Worm (Caenorhabditis elegans): Measurements from ENCODE around the gene R05D8.9.

Gene R05D8.9

DNA sequence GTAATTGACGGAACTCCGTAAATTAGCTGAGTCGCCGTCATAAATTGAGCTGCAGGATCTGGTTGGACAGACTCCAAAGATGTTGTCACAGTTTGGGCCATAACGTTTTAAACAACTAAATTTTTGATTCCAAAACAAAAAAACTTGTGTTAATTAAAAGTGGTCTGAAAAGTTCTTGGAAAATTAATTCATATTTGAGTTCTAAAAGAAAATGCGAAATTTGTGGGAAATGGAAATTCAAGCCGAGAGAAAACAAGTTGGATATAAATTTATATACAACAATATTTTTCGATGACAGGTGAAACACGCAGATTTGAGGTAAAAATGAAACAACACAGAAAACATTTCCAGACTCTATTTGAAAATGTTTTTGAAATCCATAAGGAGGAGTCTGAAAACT is 42.1 kb downstream of the R05D8.9 start, which contains the start of gene srg-59:
srg-59 (minus strand) TSS at position 101 of the 400 bp plus-strand sequence.
- TF ChIP-seq lsy-2 (tag; optimal IDR thresholded peaks at IDR 0.05) = no peak
- TF ChIP-seq aha-1 (tag) = peak; percentile 81

DNA sequence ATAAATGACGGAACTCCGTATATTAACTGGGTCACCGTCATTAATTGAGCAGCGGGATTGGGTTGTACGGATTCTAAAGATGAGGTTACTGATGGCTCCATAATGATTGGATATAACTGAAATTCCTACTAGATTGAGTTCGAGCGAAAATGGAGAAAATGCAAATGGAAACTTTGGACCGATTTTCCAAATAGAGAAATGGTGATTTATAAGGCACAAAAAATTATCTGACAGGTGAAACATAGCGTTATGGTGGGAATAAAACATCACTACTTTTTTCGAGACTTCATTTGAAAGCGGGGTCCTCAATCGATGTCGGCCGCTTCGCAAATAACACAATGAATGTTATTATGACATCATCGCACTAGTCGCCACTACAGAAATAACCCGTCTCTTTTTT is 44.8 kb downstream of the R05D8.9 start, which contains the start of gene srg-60:
srg-60 (minus strand) TSS at position 101 of the 400 bp plus-strand sequence.
- no peak for TF ChIP-seq saeg-2 (GFP tag; IDR thresholded peaks at IDR 0.05)
- TF ChIP-seq aha-1 (tag) = peak; percentile 42

- no peak for TF ChIP-seq egl-27 (tag; optimal IDR thresholded peaks at IDR 0.05)
- no peak for TF ChIP-seq hif-1 (tag; optimal IDR thresholded peaks at IDR 0.05)
- TF ChIP-seq lin-15B (tag; optimal IDR thresholded peaks at IDR 0.05) = no peak
- no peak for TF ChIP-seq cey-2 (tag; optimal IDR thresholded peaks at IDR 0.05; ENCODE audit: borderline replicate concordance, insufficient read depth)
- TF ChIP-seq attf-4 (tag; optimal IDR thresholded peaks at IDR 0.05) = no peak
- TF ChIP-seq lin-13 (GFP tag; optimal IDR thresholded peaks at IDR 0.05) = no peak
- TF ChIP-seq mes-2 (tag; optimal IDR thresholded peaks at IDR 0.05; ENCODE audit: poor library complexity, severe bottlenecking) = no peak
- no peak for TF ChIP-seq lin-38 (GFP tag; IDR thresholded peaks at IDR 0.05)
- TF ChIP-seq hlh-11 (tag; optimal IDR thresholded peaks at IDR 0.05) = no peak
- TF ChIP-seq dmd-9 (GFP tag; IDR thresholded peaks at IDR 0.05) = no peak
- no peak for TF ChIP-seq snpc-1.2 (GFP tag; IDR thresholded peaks at IDR 0.05)
- no peak for TF ChIP-seq F10B5.3 (tag; optimal IDR thresholded peaks at IDR 0.05)
- TF ChIP-seq set-16 (GFP tag; IDR thresholded peaks at IDR 0.05) = no peak
- TF ChIP-seq zfp-3 (GFP tag; conservative IDR thresholded peaks at IDR 0.05) = no peak
- no peak for TF ChIP-seq rbr-2 (tag; optimal IDR thresholded peaks at IDR 0.05)
- no peak for TF ChIP-seq F26F4.8 (GFP tag; conservative IDR thresholded peaks at IDR 0.05)
- no peak for TF ChIP-seq aha-1 (tag)
- no peak for TF ChIP-seq fkh-10 (GFP tag; optimal IDR thresholded peaks at IDR 0.05)
- TF ChIP-seq tag-97 (GFP tag; IDR thresholded peaks at IDR 0.05) = no peak
These were observed 46.6 kb downstream of the R05D8.9 start, which contains the start of gene srt-27 for ce11 chrV:2720763-2721162. Gene srt-27, minus strand, starts transcription at chrV:2720863.

ce11 chrV:2718688-2719185 is 48.6 kb downstream of the R05D8.9 start, which contains the start of gene srt-29:
Gene srt-29, minus strand, starts transcription at chrV:2719135.
- TF ChIP-seq nhr-11 (tag; optimal IDR thresholded peaks at IDR 0.05) (no peak), Y5F2A.4 (GFP tag; optimal IDR thresholded peaks at IDR 0.05) (no peak), mxl-2 (GFP tag; conservative IDR thresholded peaks at IDR 0.05) (0 out of 2 replicates have a peak, but pooled peaks have one; percentile 15), egl-43 (GFP tag; IDR thresholded peaks at IDR 0.05) (peak; percentile 55; the same call in 1 of the 2 replicates), set-16 (GFP tag; IDR thresholded peaks at IDR 0.05) (peak; percentile 93)

DNA sequence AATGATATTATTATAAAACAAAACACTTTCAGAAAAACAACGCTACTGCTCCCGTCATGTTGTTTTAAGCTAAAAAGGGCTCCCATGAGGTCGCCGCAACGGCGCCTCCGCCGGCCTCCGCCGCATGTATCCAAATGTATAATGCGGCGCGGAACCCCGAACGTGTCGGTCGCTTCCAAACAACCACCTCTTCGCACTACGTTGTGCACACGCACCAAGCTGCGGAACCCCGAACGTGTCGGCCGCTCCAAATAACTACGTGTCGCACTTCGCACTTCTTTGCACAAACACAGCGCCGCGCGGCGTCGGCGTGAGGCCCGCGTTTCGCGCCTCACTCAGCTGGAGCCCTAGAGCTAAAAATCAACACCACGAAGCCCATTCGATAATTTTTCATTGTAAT is 50.4 kb downstream of the R05D8.9 start:
- TF ChIP-seq madf-9 (GFP tag; conservative IDR thresholded peaks at IDR 0.05) = no peak
- peak; percentile 80 for TF ChIP-seq set-16 (GFP tag; IDR thresholded peaks at IDR 0.05)
- no peak for TF ChIP-seq nhr-42 (GFP tag; IDR thresholded peaks at IDR 0.05)
- TF ChIP-seq nhr-28 (tag; optimal IDR thresholded peaks at IDR 0.05) = no peak
- no peak for TF ChIP-seq egl-43 (GFP tag; IDR thresholded peaks at IDR 0.05)
- no peak for TF ChIP-seq ZK337.2 (GFP tag; IDR thresholded peaks at IDR 0.05)

All from whole organism, L4 larva.